Worm (Caenorhabditis elegans) whole organism, L2 larva: ENCODE measurements around the gene sem-5.

Source experiments
- C34F6.9 ChIP-seq: fragments of 150-350 bp; optimal IDR thresholded peaks from 2 replicates; lab custom pipeline; 2014; ENCODE audit warnings: missing biosample characterization, missing genetic modification characterization
- F13H6.1 ChIP-seq: sonication (generic microtip); optimal IDR thresholded peaks from 2 replicates; lab custom pipeline; 2016; ENCODE audit warnings: missing genetic modification characterization, missing compliant biosample characterization
- Y55F3AM.14 ChIP-seq: fragments of 200-800 bp; sonication (Bioruptor generic); optimal IDR thresholded peaks from 2 replicates; lab custom pipeline; 2018; ENCODE audit warnings: mild to moderate bottlenecking, missing genetic modification characterization, missing compliant biosample characterization
- ZK546.5 ChIP-seq: sonication (generic microtip); optimal IDR thresholded peaks from 2 replicates; lab custom pipeline; 2017; ENCODE audit warnings: missing biosample characterization, missing genetic modification characterization
- ama-1 ChIP-seq: fragments of 150-350 bp; optimal IDR thresholded peaks from 2 replicates; lab custom pipeline; 2018; ENCODE audit warnings: inconsistent platforms
- blmp-1 ChIP-seq: sonication (generic microtip); optimal IDR thresholded peaks from 2 replicates; lab custom pipeline; 2017; ENCODE audit warnings: missing genetic modification characterization, mild to moderate bottlenecking, missing compliant biosample characterization, antibody characterized with exemption, moderate library complexity; ENCODE audit not compliant: insufficient read depth
- ceh-16 ChIP-seq: fragments of 150-350 bp; optimal IDR thresholded peaks from 2 replicates; lab custom pipeline; 2014; ENCODE audit warnings: missing biosample characterization, missing genetic modification characterization
- ceh-82 ChIP-seq: fragments of 150-350 bp; optimal IDR thresholded peaks from 2 replicates; lab custom pipeline; 2014; ENCODE audit warnings: missing biosample characterization, missing genetic modification characterization
- dmd-4 ChIP-seq: sonication (generic microtip); optimal IDR thresholded peaks from 2 replicates; lab custom pipeline; 2017; ENCODE audit warnings: missing biosample characterization, missing genetic modification characterization
- egl-27 ChIP-seq: sonication (generic microtip); optimal IDR thresholded peaks from 3 replicates; lab custom pipeline; 2017; ENCODE audit warnings: missing biosample characterization, missing genetic modification reagents, missing genetic modification characterization
- elt-1 ChIP-seq: fragments of 150-350 bp; optimal IDR thresholded peaks from 2 replicates; lab custom pipeline; 2014; ENCODE audit warnings: missing biosample characterization, missing genetic modification characterization
- elt-3 ChIP-seq: sonication (generic microtip); optimal IDR thresholded peaks from 2 replicates; lab custom pipeline; 2017; ENCODE audit warnings: missing biosample characterization, missing genetic modification characterization
- fos-1 ChIP-seq: fragments of 150-350 bp; optimal IDR thresholded peaks from 2 replicates; lab custom pipeline; 2014; ENCODE audit warnings: missing biosample characterization, missing genetic modification characterization
- lin-11 ChIP-seq: fragments of 150-350 bp; sonication (generic microtip); optimal IDR thresholded peaks from 2 replicates; lab custom pipeline; 2014; ENCODE audit warnings: missing biosample characterization, missing genetic modification characterization, inconsistent platforms, mixed read lengths
- lin-13 ChIP-seq: fragments of 150-350 bp; optimal IDR thresholded peaks from 2 replicates; lab custom pipeline; 2014; ENCODE audit warnings: missing biosample characterization, missing genetic modification reagents, missing genetic modification characterization
- lin-39 ChIP-seq: fragments of 150-350 bp; optimal IDR thresholded peaks from 2 replicates; lab custom pipeline; 2014; ENCODE audit warnings: missing biosample characterization, missing genetic modification reagents, missing genetic modification characterization
- lsy-2 ChIP-seq, 2 experiments: fragments of 150-350 bp in 1 of 2; sonication (generic microtip) in 1 of 2; optimal IDR thresholded peaks; 2 replicates each; lab custom pipeline; 2014 to 2017; ENCODE audit warnings: missing biosample characterization in 2 of 2, missing genetic modification characterization in 2 of 2
- mbf-1 ChIP-seq: sonication (generic microtip); optimal IDR thresholded peaks from 2 replicates; lab custom pipeline; 2017; ENCODE audit warnings: missing biosample characterization, missing genetic modification characterization
- nhr-11 ChIP-seq: fragments of 150-350 bp; optimal IDR thresholded peaks from 2 replicates; lab custom pipeline; 2014; ENCODE audit warnings: missing biosample characterization, missing genetic modification characterization
- nhr-12 ChIP-seq: fragments of 150-350 bp; optimal IDR thresholded peaks from 2 replicates; lab custom pipeline; 2014; ENCODE audit warnings: missing biosample characterization, missing genetic modification characterization
- nhr-21 ChIP-seq: fragments of 150-350 bp; optimal IDR thresholded peaks from 2 replicates; lab custom pipeline; 2014; ENCODE audit warnings: missing biosample characterization, missing genetic modification characterization
- nhr-23 ChIP-seq: fragments of 150-350 bp; optimal IDR thresholded peaks from 2 replicates; lab custom pipeline; 2014; ENCODE audit warnings: missing biosample characterization, missing genetic modification reagents, missing genetic modification characterization
- nhr-25 ChIP-seq: fragments of 150-350 bp; sonication (generic microtip); optimal IDR thresholded peaks from 3 replicates; lab custom pipeline; 2014; ENCODE audit warnings: missing biosample characterization, missing genetic modification characterization
- nhr-6 ChIP-seq: fragments of 150-350 bp; optimal IDR thresholded peaks from 2 replicates; lab custom pipeline; 2014; ENCODE audit warnings: missing biosample characterization, missing genetic modification characterization
- nhr-77 ChIP-seq: fragments of 150-350 bp; optimal IDR thresholded peaks from 2 replicates; lab custom pipeline; 2014; ENCODE audit warnings: missing biosample characterization, missing genetic modification characterization
- sem-4 ChIP-seq: fragments of 150-350 bp; optimal IDR thresholded peaks from 2 replicates; lab custom pipeline; 2014; ENCODE audit warnings: missing biosample characterization, missing genetic modification reagents, missing genetic modification characterization
- skn-1 ChIP-seq: sonication (generic microtip); optimal IDR thresholded peaks from 2 replicates; lab custom pipeline; 2017; ENCODE audit warnings: missing biosample characterization, missing genetic modification characterization
- sma-3 ChIP-seq: sonication (generic microtip); optimal IDR thresholded peaks from 2 replicates; lab custom pipeline; 2016; ENCODE audit warnings: missing genetic modification reagents, missing genetic modification characterization, missing compliant biosample characterization
- sma-9 ChIP-seq, 2 experiments: fragments of 150-350 bp in 1 of 2; sonication (generic microtip) in 1 of 2; optimal IDR thresholded peaks; 2 replicates each; lab custom pipeline; 2014 to 2016; ENCODE audit warnings: missing genetic modification characterization in 2 of 2, mild to moderate bottlenecking in 1 of 2, missing biosample characterization in 1 of 2, missing compliant biosample characterization in 1 of 2, missing genetic modification reagents in 1 of 2, moderate library complexity in 1 of 2
- unc-39 ChIP-seq: fragments of 150-350 bp; optimal IDR thresholded peaks from 2 replicates; lab custom pipeline; 2014; ENCODE audit warnings: missing biosample characterization, missing genetic modification characterization
- unc-62 ChIP-seq: fragments of 150-350 bp; optimal IDR thresholded peaks from 2 replicates; lab custom pipeline; 2014; ENCODE audit warnings: missing biosample characterization, missing genetic modification reagents, missing genetic modification characterization
- ztf-1 ChIP-seq: fragments of 200-800 bp; sonication (Bioruptor generic); conservative IDR thresholded peaks from 2 replicates; pipeline ENCODE4 v1.3.6; 2022; ENCODE audit warnings: missing genetic modification characterization, missing compliant biosample characterization
- ztf-11 ChIP-seq: sonication (generic microtip); optimal IDR thresholded peaks from 2 replicates; lab custom pipeline; 2017; ENCODE audit warnings: missing biosample characterization, missing genetic modification characterization

Gene sem-5

DNA sequence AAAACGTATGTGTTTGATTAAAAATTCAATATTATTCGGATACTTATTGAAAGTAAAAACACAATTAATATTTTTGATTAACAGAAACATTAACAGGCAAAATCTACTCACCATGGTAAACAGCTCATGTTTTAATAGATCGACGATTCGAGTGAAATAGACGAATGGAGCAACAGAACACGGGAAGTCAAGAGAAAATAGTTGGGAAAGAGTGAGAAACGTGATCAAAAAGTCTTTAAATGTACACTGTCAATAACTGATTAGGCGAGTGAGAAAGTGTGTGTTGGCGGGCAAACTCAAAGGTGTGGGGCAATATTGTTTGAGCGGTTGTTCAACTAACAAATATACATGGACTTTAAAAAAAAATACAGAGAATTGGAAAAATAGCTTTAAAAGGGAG lies 36.4 kb upstream of the sem-5 start, which contains the start of gene sdpn-1:
sdpn-1 (minus strand) TSS at position 262 of the 400 bp plus-strand sequence.
- TF ChIP-seq nhr-25 (tag; lab: Kevin White, UChicago) = no peak
- peak; percentile 54 for TF ChIP-seq fos-1 (tag; lab: Kevin White, UChicago)

DNA sequence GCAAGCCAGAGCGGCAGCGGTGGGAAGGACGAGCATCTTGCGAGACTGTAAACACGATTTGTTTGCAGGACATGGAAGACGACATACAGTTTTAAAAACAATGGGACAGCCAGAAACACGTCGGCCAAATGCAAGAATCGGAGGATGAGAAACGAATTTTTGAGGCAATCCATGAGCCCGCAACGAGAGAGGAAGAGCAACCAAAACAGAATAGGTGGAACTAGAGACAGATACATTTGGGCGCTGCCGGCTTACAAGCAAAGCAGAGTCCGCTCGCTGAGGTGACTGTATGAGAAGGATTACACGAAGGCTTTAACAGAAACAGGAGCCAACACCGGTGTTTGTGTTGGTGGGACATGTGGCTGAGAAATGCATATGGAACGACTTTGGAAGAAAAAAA lies 33.0 kb upstream of the sem-5 start:
- no peak for TF ChIP-seq unc-39
- TF ChIP-seq fos-1 (tag; lab: Kevin White, UChicago) = no peak
- no peak for TF ChIP-seq nhr-11 (tag; lab: Kevin White, UChicago)
- TF ChIP-seq lin-39 (tag; lab: Kevin White, UChicago) = no peak
- no peak for TF ChIP-seq Y55F3AM.14 (GFP tag; lab: Kevin White, UChicago)
- no peak for TF ChIP-seq skn-1 (tag; lab: Kevin White, UChicago)
- TF ChIP-seq nhr-77 (tag; lab: Kevin White, UChicago) = no peak
- no peak for TF ChIP-seq elt-1
- TF ChIP-seq ceh-82 (tag; lab: Kevin White, UChicago) = no peak
- TF ChIP-seq ztf-11 (tag; lab: Kevin White, UChicago) = no peak
- TF ChIP-seq ama-1 (lab: Kevin White, UChicago) = no peak
- no peak for TF ChIP-seq lsy-2 (tag; optimal IDR thresholded peaks at IDR 0.05; lab: Kevin White, UChicago)
- TF ChIP-seq mbf-1 (tag; lab: Kevin White, UChicago) = no peak
- TF ChIP-seq nhr-6 (tag; lab: Kevin White, UChicago) = no peak
- TF ChIP-seq nhr-23 (tag; lab: Kevin White, UChicago) = no peak
- no peak for TF ChIP-seq dmd-4 (tag; lab: Kevin White, UChicago)
- no peak for TF ChIP-seq nhr-25 (tag; lab: Kevin White, UChicago)
- TF ChIP-seq elt-3 = no peak
- no peak for TF ChIP-seq sma-9 (GFP tag; optimal IDR thresholded peaks at IDR 0.05; lab: Kevin White, UChicago)
- TF ChIP-seq sma-9 (tag; optimal IDR thresholded peaks at IDR 0.05; lab: Kevin White, UChicago) = no peak
- no peak for TF ChIP-seq C34F6.9 (tag; lab: Kevin White, UChicago)
- TF ChIP-seq, all 48 proteins: peak for 0

DNA sequence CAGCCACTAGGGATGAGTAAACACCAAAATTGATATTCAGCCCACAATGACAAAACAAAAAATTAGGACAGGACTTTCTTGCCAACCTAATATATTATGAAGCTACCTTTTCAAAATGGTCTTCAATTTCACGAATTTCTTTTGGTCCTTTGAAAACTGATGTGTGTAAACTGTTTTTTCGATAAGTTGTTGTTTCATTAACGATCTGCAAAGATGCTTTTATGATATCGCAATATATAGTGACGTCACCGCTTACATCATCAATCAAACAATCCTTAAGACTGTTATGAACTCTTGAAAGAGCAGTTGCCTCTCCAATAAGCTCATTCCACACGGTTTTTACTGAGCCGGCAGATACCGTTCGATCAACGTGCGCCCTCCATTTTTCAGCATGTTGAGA lies 30.6 kb upstream of the sem-5 start:
- TF ChIP-seq unc-62 (GFP tag; lab: Kevin White, UChicago) (no peak), F13H6.1 (tag; lab: Kevin White, UChicago) (no peak), lin-13 (GFP tag; lab: Kevin White, UChicago) (no peak), sem-4 (tag; lab: Kevin White, UChicago) (no peak), nhr-21 (tag; lab: Kevin White, UChicago) (no peak), ztf-11 (tag; lab: Kevin White, UChicago) (no peak), sma-3 (GFP tag; lab: Kevin White, UChicago) (no peak), unc-39 (no peak), lin-39 (tag; lab: Kevin White, UChicago) (no peak), ceh-16 (tag; lab: Kevin White, UChicago) (no peak), nhr-12 (tag; lab: Kevin White, UChicago) (no peak), ztf-1 (GFP tag; lab: Robert Waterston, UW) (no peak), nhr-23 (tag; lab: Kevin White, UChicago) (no peak), Y55F3AM.14 (GFP tag; lab: Kevin White, UChicago) (no peak), mbf-1 (tag; lab: Kevin White, UChicago) (no peak), sma-9 (GFP tag; optimal IDR thresholded peaks at IDR 0.05; lab: Kevin White, UChicago) (no peak), sma-9 (tag; optimal IDR thresholded peaks at IDR 0.05; lab: Kevin White, UChicago) (no peak), ZK546.5 (tag; lab: Kevin White, UChicago) (no peak)
- TF ChIP-seq, all 48 proteins: peak for 0

DNA sequence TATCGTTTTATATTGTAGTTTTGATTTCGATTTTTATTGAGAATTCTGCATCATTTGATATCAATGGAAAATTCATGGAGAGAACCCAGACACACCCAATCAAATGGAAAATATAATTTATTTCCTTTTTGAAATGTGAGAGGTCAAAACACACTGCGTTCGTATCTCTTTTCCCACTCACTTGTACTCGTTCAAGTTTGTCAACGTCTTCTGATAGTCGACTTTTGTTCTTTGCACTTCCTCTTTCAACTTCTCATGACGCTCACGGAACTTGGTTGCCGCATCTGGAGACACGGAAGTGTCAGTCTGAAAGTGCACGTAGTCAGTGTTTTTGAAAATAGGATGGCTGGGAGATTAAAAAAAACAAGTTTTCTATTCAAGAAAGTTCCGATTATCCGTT lies 28.8 kb upstream of the sem-5 start:
- TF ChIP-seq sma-9 (GFP tag; optimal IDR thresholded peaks at IDR 0.05; lab: Kevin White, UChicago) (peak; percentile 23), sma-9 (tag; optimal IDR thresholded peaks at IDR 0.05; lab: Kevin White, UChicago) (no peak), sma-3 (GFP tag; lab: Kevin White, UChicago) (peak; percentile 53), nhr-21 (tag; lab: Kevin White, UChicago) (peak; percentile 39), sem-4 (tag; lab: Kevin White, UChicago) (peak; percentile 31), unc-62 (GFP tag; lab: Kevin White, UChicago) (no peak), lin-11 (tag; lab: Kevin White, UChicago) (no peak), egl-27 (tag; lab: Kevin White, UChicago) (peak; percentile 81), blmp-1 (tag; lab: Kevin White, UChicago) (peak; percentile 85)
